Worm (Caenorhabditis elegans) whole organism, L3 larva: ENCODE measurements around the gene nspb-4.

ENCODE experiments used
- R02D3.7 ChIP-seq: fragments of 150-350 bp; optimal IDR thresholded peaks from 2 replicates; lab custom pipeline; 2014; ENCODE audit warnings: missing biosample characterization, missing genetic modification characterization
- lin-39 ChIP-seq: fragments of 150-350 bp; optimal IDR thresholded peaks from 2 replicates; lab custom pipeline; 2018; ENCODE audit warnings: missing biosample characterization, missing genetic modification reagents, missing genetic modification characterization
- nhr-25 ChIP-seq: sonication (generic microtip); optimal IDR thresholded peaks from 2 replicates; lab custom pipeline; 2017; ENCODE audit warnings: missing biosample characterization, missing genetic modification characterization
- snpc-4 ChIP-seq: fragments of 150-350 bp; optimal IDR thresholded peaks from 2 replicates; lab custom pipeline; 2014; ENCODE audit warnings: missing biosample characterization, missing genetic modification characterization
- unc-62 ChIP-seq: fragments of 150-350 bp; sonication (generic microtip); optimal IDR thresholded peaks from 4 replicates; lab custom pipeline; 2014; ENCODE audit warnings: missing biosample characterization, missing genetic modification reagents, missing genetic modification characterization
- ztf-11 ChIP-seq: fragments of 150-350 bp; optimal IDR thresholded peaks from 2 replicates; lab custom pipeline; 2014; ENCODE audit warnings: missing biosample characterization, missing genetic modification characterization
- ztf-4 ChIP-seq: fragments of 150-350 bp; optimal IDR thresholded peaks from 2 replicates; lab custom pipeline; 2014; ENCODE audit warnings: missing biosample characterization, missing genetic modification characterization

- no peak for TF ChIP-seq unc-62 (GFP tag; lab: Kevin White, UChicago)
- TF ChIP-seq lin-39 (tag; lab: Kevin White, UChicago): peak; percentile 16
- no peak for TF ChIP-seq snpc-4 (tag; lab: Kevin White, UChicago)
- no peak for TF ChIP-seq nhr-25 (tag; lab: Kevin White, UChicago)
- no peak for TF ChIP-seq ztf-11 (tag; lab: Kevin White, UChicago)
- no peak for TF ChIP-seq R02D3.7 (tag; lab: Kevin White, UChicago)
- TF ChIP-seq ztf-4: no peak
Measured at ce11 chrIV:6555388-6556330, 42.4 kb upstream of the nspb-4 start, which contains the start of gene paqr-1.
